Worm (Caenorhabditis elegans) whole organism, L4 larva: ENCODE measurements around the gene M117.1.

Experiments used
- F26F4.8 ChIP-seq: fragments of 200-800 bp; sonication (Bioruptor generic); conservative IDR thresholded peaks from 2 replicates; pipeline ENCODE4 v1.3.6; 2022; ENCODE audit warnings: missing genetic modification characterization, missing compliant biosample characterization
- F49E8.2 ChIP-seq: sonication (generic microtip); optimal IDR thresholded peaks from 2 replicates; lab custom pipeline; 2016; ENCODE audit warnings: missing compliant biosample characterization, mild to moderate bottlenecking, missing genetic modification characterization, borderline replicate concordance
- T20F7.1 ChIP-seq: fragments of 200-800 bp; sonication (Bioruptor generic); optimal IDR thresholded peaks from 2 replicates; lab custom pipeline; 2018; ENCODE audit warnings: mild to moderate bottlenecking, missing genetic modification characterization, missing compliant biosample characterization
- Y105C5A.15 ChIP-seq: fragments of 200-800 bp; sonication (Bioruptor generic); IDR thresholded peaks from 2 replicates; pipeline ENCODE4 v1.3.6; 2022; ENCODE audit warnings: missing genetic modification characterization, missing compliant biosample characterization
- Y48G9A.11 ChIP-seq: fragments of 200-800 bp; sonication (Bioruptor generic); IDR thresholded peaks from 2 replicates; pipeline ENCODE4 v1.3.6; 2022; ENCODE audit warnings: missing genetic modification reagents, missing genetic modification characterization, missing compliant biosample characterization
- Y5F2A.4 ChIP-seq: fragments of 200-800 bp; sonication (Bioruptor generic); optimal IDR thresholded peaks from 2 replicates; lab custom pipeline; 2018; ENCODE audit warnings: mild to moderate bottlenecking, missing genetic modification characterization, missing compliant biosample characterization
- ZK337.2 ChIP-seq: fragments of 200-800 bp; sonication (Bioruptor generic); IDR thresholded peaks from 2 replicates; pipeline ENCODE4 v1.3.6; 2022; ENCODE audit warnings: missing genetic modification reagents, missing genetic modification characterization, missing compliant biosample characterization
- aha-1 ChIP-seq: fragments of 150-350 bp; peaks from one replicate; lab custom pipeline; 2014; ENCODE audit warnings: missing biosample characterization, missing genetic modification characterization
- aly-2 ChIP-seq: sonication (generic microtip); optimal IDR thresholded peaks from 2 replicates; lab custom pipeline; 2018; ENCODE audit warnings: missing biosample characterization, missing genetic modification characterization
- ama-1 ChIP-seq: fragments of 150-350 bp; optimal IDR thresholded peaks from 2 replicates; lab custom pipeline; 2014; ENCODE audit warnings: inconsistent platforms, mixed read lengths
- arid-1 ChIP-seq: fragments of 200-800 bp; sonication (Bioruptor generic); conservative IDR thresholded peaks from 2 replicates; pipeline ENCODE4 v1.3.6; 2022; ENCODE audit warnings: missing genetic modification reagents, missing genetic modification characterization, missing compliant biosample characterization
- ceh-20 ChIP-seq: fragments of 200-800 bp; sonication (Bioruptor generic); IDR thresholded peaks from 2 replicates; pipeline ENCODE4 v1.3.6; 2022; ENCODE audit warnings: missing genetic modification reagents, missing genetic modification characterization, missing compliant biosample characterization
- ceh-82 ChIP-seq: sonication (generic microtip); optimal IDR thresholded peaks from 2 replicates; lab custom pipeline; 2017; ENCODE audit warnings: missing biosample characterization, missing genetic modification characterization
- ctbp-1 ChIP-seq: fragments of 200-800 bp; sonication (Bioruptor generic); IDR thresholded peaks from 2 replicates; pipeline ENCODE4 v1.3.6; 2022; ENCODE audit warnings: missing genetic modification reagents, missing genetic modification characterization, missing compliant biosample characterization
- daf-16 ChIP-seq, 3 experiments: sonication (generic microtip); optimal IDR thresholded peaks; 2 replicates each; lab custom pipeline; 2016 to 2017; ENCODE audit warnings: missing genetic modification characterization in 3 of 3, missing genetic modification reagents in 3 of 3, mild to moderate bottlenecking in 2 of 3, missing compliant biosample characterization in 2 of 3, missing biosample characterization in 1 of 3, moderate library complexity in 1 of 3
- daf-19 ChIP-seq: fragments of 200-800 bp; sonication (Bioruptor generic); conservative IDR thresholded peaks from 2 replicates; pipeline ENCODE4 v1.3.6; 2022; ENCODE audit warnings: missing genetic modification characterization, missing compliant biosample characterization
- duxl-1 ChIP-seq: sonication (generic microtip); optimal IDR thresholded peaks from 2 replicates; lab custom pipeline; 2016; ENCODE audit warnings: mild to moderate bottlenecking, missing genetic modification characterization, moderate library complexity, missing compliant biosample characterization; ENCODE audit not compliant: poor library complexity
- egl-43 ChIP-seq: fragments of 200-800 bp; sonication (Bioruptor generic); IDR thresholded peaks from 2 replicates; pipeline ENCODE4 v1.3.6; 2022; ENCODE audit warnings: missing genetic modification reagents, missing genetic modification characterization, missing compliant biosample characterization
- fkh-10 ChIP-seq: fragments of 150-350 bp; optimal IDR thresholded peaks from 2 replicates; lab custom pipeline; 2014; ENCODE audit warnings: missing biosample characterization, missing genetic modification reagents, missing genetic modification characterization
- fos-1 ChIP-seq: fragments of 150-350 bp; optimal IDR thresholded peaks from 2 replicates; lab custom pipeline; 2014; ENCODE audit warnings: missing biosample characterization, missing genetic modification characterization
- hif-1 ChIP-seq, 2 experiments: sonication (generic microtip); optimal IDR thresholded peaks; 2 replicates each; lab custom pipeline; 2016 to 2017; ENCODE audit warnings: missing compliant biosample characterization in 2 of 2, missing genetic modification characterization in 2 of 2, missing genetic modification reagents in 2 of 2, missing genotype in 2 of 2, mild to moderate bottlenecking in 1 of 2
- jun-1 ChIP-seq: fragments of 150-350 bp; optimal IDR thresholded peaks from 2 replicates; lab custom pipeline; 2014; ENCODE audit warnings: missing biosample characterization, missing genetic modification reagents, missing genetic modification characterization
- lim-7 ChIP-seq: fragments of 200-800 bp; sonication (Bioruptor generic); IDR thresholded peaks from 2 replicates; pipeline ENCODE4 v1.3.6; 2022; ENCODE audit warnings: missing genetic modification characterization, missing compliant biosample characterization
- lin-13 ChIP-seq: fragments of 150-350 bp; optimal IDR thresholded peaks from 2 replicates; lab custom pipeline; 2014; ENCODE audit warnings: missing biosample characterization, missing genetic modification reagents, missing genetic modification characterization
- lin-15B ChIP-seq: fragments of 150-350 bp; sonication (generic microtip); optimal IDR thresholded peaks from 3 replicates; lab custom pipeline; 2014; ENCODE audit warnings: missing biosample characterization, missing genetic modification characterization
- lin-38 ChIP-seq: fragments of 200-800 bp; sonication (Bioruptor generic); IDR thresholded peaks from 2 replicates; pipeline ENCODE4 v1.3.6; 2022; ENCODE audit warnings: missing genetic modification reagents, missing genetic modification characterization, missing compliant biosample characterization
- lin-39 ChIP-seq: fragments of 150-350 bp; optimal IDR thresholded peaks from 2 replicates; lab custom pipeline; 2014; ENCODE audit warnings: missing biosample characterization, missing genetic modification reagents, missing genetic modification characterization
- lir-3 ChIP-seq: sonication (generic microtip); optimal IDR thresholded peaks from 2 replicates; lab custom pipeline; 2016; ENCODE audit warnings: mild to moderate bottlenecking, missing genetic modification characterization, missing compliant biosample characterization
- lsy-2 ChIP-seq, 2 experiments: fragments of 150-350 bp in 1 of 2; sonication (generic microtip) in 1 of 2; optimal IDR thresholded peaks; 2 replicates each; lab custom pipeline; 2014 to 2017; ENCODE audit warnings: missing biosample characterization in 2 of 2, missing genetic modification characterization in 2 of 2
- madf-5 ChIP-seq, 2 experiments: fragments of 200-800 bp; sonication (Bioruptor generic); IDR thresholded peaks; 2 replicates each; pipeline ENCODE4 v1.3.6; 2022; ENCODE audit warnings: missing compliant biosample characterization in 2 of 2, missing genetic modification characterization in 2 of 2
- mes-2 ChIP-seq: sonication (generic microtip); optimal IDR thresholded peaks from 2 replicates; lab custom pipeline; 2016; ENCODE audit warnings: missing genotype, mild to moderate bottlenecking, missing genetic modification characterization, missing compliant biosample characterization; ENCODE audit not compliant: poor library complexity, severe bottlenecking
- mxl-2 ChIP-seq: fragments of 200-800 bp; sonication (Bioruptor generic); conservative IDR thresholded peaks from 2 replicates; pipeline ENCODE4 v1.3.6; 2022; ENCODE audit warnings: missing genetic modification reagents, missing genetic modification characterization, missing compliant biosample characterization
- mxl-3 ChIP-seq: fragments of 200-800 bp; sonication (Bioruptor generic); optimal IDR thresholded peaks from 2 replicates; lab custom pipeline; 2018; ENCODE audit warnings: mild to moderate bottlenecking, missing genetic modification characterization, missing compliant biosample characterization
- nhr-10 ChIP-seq: fragments of 150-350 bp; optimal IDR thresholded peaks from 2 replicates; lab custom pipeline; 2014; ENCODE audit warnings: missing biosample characterization, missing genetic modification characterization
- nhr-102 ChIP-seq: sonication (generic microtip); optimal IDR thresholded peaks from 2 replicates; lab custom pipeline; 2016; ENCODE audit warnings: mild to moderate bottlenecking, missing genetic modification characterization, moderate library complexity, missing compliant biosample characterization
- nhr-237 ChIP-seq: sonication (generic microtip); optimal IDR thresholded peaks from 2 replicates; lab custom pipeline; 2017; ENCODE audit warnings: missing biosample characterization, missing genetic modification characterization
- nhr-28 ChIP-seq: fragments of 150-350 bp; optimal IDR thresholded peaks from 2 replicates; lab custom pipeline; 2014; ENCODE audit warnings: missing biosample characterization, missing genetic modification characterization
- nhr-42 ChIP-seq: fragments of 200-800 bp; sonication (Bioruptor generic); IDR thresholded peaks from 2 replicates; pipeline ENCODE4 v1.3.6; 2022; ENCODE audit warnings: missing genetic modification characterization, missing compliant biosample characterization
- nhr-48 ChIP-seq: sonication (generic microtip); optimal IDR thresholded peaks from 2 replicates; lab custom pipeline; 2016; ENCODE audit warnings: mild to moderate bottlenecking, missing genetic modification characterization, missing compliant biosample characterization
- rbr-2 ChIP-seq: sonication (generic microtip); optimal IDR thresholded peaks from 2 replicates; lab custom pipeline; 2016; ENCODE audit warnings: missing genotype, missing genetic modification characterization, missing compliant biosample characterization
- set-16 ChIP-seq: fragments of 200-800 bp; sonication (Bioruptor generic); IDR thresholded peaks from 2 replicates; pipeline ENCODE4 v1.3.6; 2022; ENCODE audit warnings: missing genetic modification reagents, missing genetic modification characterization, missing compliant biosample characterization
- snpc-4 ChIP-seq: fragments of 150-350 bp; optimal IDR thresholded peaks from 2 replicates; lab custom pipeline; 2014; ENCODE audit warnings: missing biosample characterization, missing genetic modification characterization
- tag-97 ChIP-seq: fragments of 200-800 bp; sonication (Bioruptor generic); IDR thresholded peaks from 2 replicates; pipeline ENCODE4 v1.3.6; 2022; ENCODE audit warnings: missing genetic modification characterization, missing compliant biosample characterization
- unc-130 ChIP-seq: sonication (generic microtip); optimal IDR thresholded peaks from 2 replicates; lab custom pipeline; 2016; ENCODE audit warnings: missing genetic modification reagents, missing genetic modification characterization, missing compliant biosample characterization
- unc-62 ChIP-seq, 3 experiments: fragments of 150-350 bp in 1 of 3; sonication (generic microtip); optimal IDR thresholded peaks in 2 of 3; peaks in 1 of 3; 1 replicate in 1 of 3; 2 replicates in 2 of 3; lab custom pipeline; 2014 to 2017; ENCODE audit warnings: missing biosample characterization in 3 of 3, missing genetic modification characterization in 3 of 3, missing genetic modification reagents in 3 of 3, missing genotype in 1 of 3
- zag-1 ChIP-seq: fragments of 150-350 bp; optimal IDR thresholded peaks from 2 replicates; lab custom pipeline; 2014; ENCODE audit warnings: missing biosample characterization, missing genetic modification characterization

M117.1 gene

ce11 chrIV:11809708-11810114 lies 4.3 kb upstream of the M117.1 start (continued):
- TF ChIP-seq daf-16 (GFP tag; optimal IDR thresholded peaks at IDR 0.05; lab: Kevin White, UChicago) = peak in 1 of 2 experiments; percentile 10
- peak; percentile 35 for TF ChIP-seq daf-16 (tag; optimal IDR thresholded peaks at IDR 0.05; lab: Kevin White, UChicago)
- no peak for TF ChIP-seq madf-5 (GFP tag; IDR thresholded peaks at IDR 0.05; lab: Robert Waterston, UW)
- no peak for TF ChIP-seq F49E8.2
- TF ChIP-seq nhr-42 (GFP tag; lab: Robert Waterston, UW) = no peak
- no peak for TF ChIP-seq tag-97 (GFP tag; lab: Robert Waterston, UW)
- no peak for TF ChIP-seq lin-13 (GFP tag; lab: Kevin White, UChicago)
- TF ChIP-seq ceh-20 (GFP tag; lab: Robert Waterston, UW) = peak; percentile 73; the same call in 1 of the 2 replicates
- TF ChIP-seq ama-1 (lab: Kevin White, UChicago) = no peak
- TF ChIP-seq nhr-10 (tag; lab: Kevin White, UChicago) = no peak
- no peak for TF ChIP-seq unc-130 (GFP tag; lab: Kevin White, UChicago)
- TF ChIP-seq lin-39 = no peak
- peak; percentile 70; the same call in 1 of the 2 replicates for TF ChIP-seq ctbp-1 (GFP tag; lab: Robert Waterston, UW)
- no peak for TF ChIP-seq lir-3
- TF ChIP-seq arid-1 (GFP tag; lab: Robert Waterston, UW) = no peak
- no peak for TF ChIP-seq nhr-237
- no peak for TF ChIP-seq aly-2
- TF ChIP-seq unc-62 (GFP tag; optimal IDR thresholded peaks at IDR 0.05 in 1 of 2; lab: Kevin White, UChicago) = peak in 1 of 2 experiments; percentile 94
- no peak for TF ChIP-seq unc-62 (tag; optimal IDR thresholded peaks at IDR 0.05; lab: Kevin White, UChicago)
- peak; percentile 81 for TF ChIP-seq rbr-2
- peak; percentile 88 for TF ChIP-seq nhr-28 (tag; lab: Kevin White, UChicago)
- peak; percentile 75; the same call in 1 of the 2 replicates for TF ChIP-seq egl-43 (GFP tag; lab: Robert Waterston, UW)
- no peak for TF ChIP-seq Y48G9A.11 (GFP tag; lab: Robert Waterston, UW)
- TF ChIP-seq lsy-2 (tag; optimal IDR thresholded peaks at IDR 0.05; lab: Kevin White, UChicago) = peak; percentile 52 to 85
- TF ChIP-seq zag-1 = peak; percentile 58
- no peak for TF ChIP-seq daf-19

- TF ChIP-seq ZK337.2 (GFP tag; lab: Robert Waterston, UW) (no peak), F26F4.8 (GFP tag; lab: Robert Waterston, UW) (no peak), ceh-82 (tag; lab: Kevin White, UChicago) (no peak), snpc-4 (tag; lab: Kevin White, UChicago) (no peak), aha-1 (peak; percentile 42), mxl-3 (GFP tag; lab: Kevin White, UChicago) (peak; percentile 37), hif-1 (tag; optimal IDR thresholded peaks at IDR 0.05; lab: Kevin White, UChicago) (no peak), nhr-102 (tag; lab: Kevin White, UChicago) (no peak), jun-1 (no peak), set-16 (no peak), nhr-28 (tag; lab: Kevin White, UChicago) (peak; percentile 44)
Observed at ce11 chrIV:11812017-11812416, 2.0 kb upstream of the M117.1 start.

DNA sequence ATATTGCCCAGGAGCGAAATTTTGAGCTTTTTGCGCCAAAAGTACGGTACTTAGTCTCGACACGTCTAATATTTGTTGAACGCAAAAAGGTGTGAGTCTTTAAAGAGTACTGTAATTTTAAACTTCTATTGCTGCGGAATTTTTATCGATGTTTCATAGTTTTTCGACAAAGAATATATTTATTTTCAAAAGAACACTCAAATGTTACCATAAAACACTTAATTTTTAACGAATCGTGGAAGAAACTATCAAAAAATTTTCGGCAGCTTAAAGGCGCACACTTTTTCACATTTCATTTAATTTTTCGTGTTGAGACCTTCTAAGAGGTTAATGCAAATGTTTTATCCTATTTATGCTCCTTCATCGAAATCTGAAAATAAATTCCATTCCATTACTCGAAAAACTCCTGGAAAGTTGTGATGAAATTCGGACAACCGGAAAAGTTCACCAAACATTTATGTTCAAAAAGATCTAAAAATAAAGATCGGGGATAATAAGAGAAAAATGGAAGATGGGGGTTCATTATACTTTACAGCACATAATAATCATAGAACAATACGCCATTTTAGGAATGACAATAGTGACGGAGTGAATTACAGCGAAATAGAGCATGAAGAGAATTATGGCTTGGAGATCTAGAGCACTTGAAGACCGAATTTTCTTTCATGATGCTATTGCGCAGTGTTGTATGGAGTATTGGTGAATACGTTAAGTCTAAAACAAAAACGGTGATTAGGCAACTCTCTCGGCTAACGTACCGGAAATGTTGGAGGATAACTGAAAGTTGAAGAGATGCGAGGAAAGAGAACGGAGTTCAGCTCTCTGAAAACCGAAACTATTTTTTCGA lies 6.2 kb downstream of the M117.1 start:
- no peak for TF ChIP-seq hif-1 (tag; optimal IDR thresholded peaks at IDR 0.05; lab: Kevin White, UChicago)
- TF ChIP-seq fkh-10 (GFP tag; lab: Kevin White, UChicago) = no peak
- peak; percentile 31 for TF ChIP-seq mes-2
- peak; percentile 42 for TF ChIP-seq rbr-2
- TF ChIP-seq lim-7 (GFP tag; lab: Robert Waterston, UW) = no peak
- TF ChIP-seq lin-13 (GFP tag; lab: Kevin White, UChicago) = peak; percentile 44
- TF ChIP-seq duxl-1 (tag; lab: Kevin White, UChicago) = peak; percentile 30
- TF ChIP-seq mxl-2 (GFP tag; lab: Robert Waterston, UW) = no peak
- peak; percentile 47 for TF ChIP-seq lin-38 (GFP tag; lab: Robert Waterston, UW)
- TF ChIP-seq fos-1 (tag; lab: Kevin White, UChicago) = no peak
- peak; percentile 22; the same call in 1 of the 2 replicates for TF ChIP-seq arid-1 (GFP tag; lab: Robert Waterston, UW)
- TF ChIP-seq lin-15B (tag; lab: Kevin White, UChicago) = no peak
- TF ChIP-seq aha-1 = peak; percentile 54
- peak; percentile 17 for TF ChIP-seq Y5F2A.4 (GFP tag; lab: Kevin White, UChicago)
- TF ChIP-seq nhr-10 (tag; lab: Kevin White, UChicago) = no peak
- TF ChIP-seq nhr-48 (tag; lab: Kevin White, UChicago) = no peak
- TF ChIP-seq T20F7.1 = peak; percentile 39
- TF ChIP-seq ctbp-1 (GFP tag; lab: Robert Waterston, UW) = 0 out of 2 replicates have a peak, but pooled peaks have one; percentile 33
- 0 out of 2 replicates have a peak, but pooled peaks have one; percentile 44 for TF ChIP-seq Y105C5A.15 (GFP tag; lab: Robert Waterston, UW)
